Worm (Caenorhabditis elegans) whole organism, mixed stage, embryonic: ENCODE results near the gene K09C6.2.

Experiments
- bed-3 ChIP-seq: fragments of 200-800 bp; sonication (Bioruptor generic); optimal IDR thresholded peaks from 3 replicates; lab custom pipeline; 2018; ENCODE audit warnings: mild to moderate bottlenecking, missing genetic modification characterization, moderate library complexity, missing compliant biosample characterization
- lin-13 ChIP-seq: fragments of 150-350 bp; optimal IDR thresholded peaks from 2 replicates; lab custom pipeline; 2014; ENCODE audit warnings: missing biosample characterization, missing genetic modification characterization
- nhr-237 ChIP-seq: fragments of 150-350 bp; optimal IDR thresholded peaks from 2 replicates; lab custom pipeline; 2014; ENCODE audit warnings: missing biosample characterization, missing genetic modification characterization
- nhr-76 ChIP-seq: sonication (generic microtip); optimal IDR thresholded peaks from 2 replicates; lab custom pipeline; 2017; ENCODE audit warnings: missing biosample characterization, missing genetic modification characterization
- unc-62 ChIP-seq: fragments of 150-350 bp; optimal IDR thresholded peaks from 2 replicates; lab custom pipeline; 2014; ENCODE audit warnings: missing biosample characterization, missing genetic modification reagents, missing genetic modification characterization

DNA sequence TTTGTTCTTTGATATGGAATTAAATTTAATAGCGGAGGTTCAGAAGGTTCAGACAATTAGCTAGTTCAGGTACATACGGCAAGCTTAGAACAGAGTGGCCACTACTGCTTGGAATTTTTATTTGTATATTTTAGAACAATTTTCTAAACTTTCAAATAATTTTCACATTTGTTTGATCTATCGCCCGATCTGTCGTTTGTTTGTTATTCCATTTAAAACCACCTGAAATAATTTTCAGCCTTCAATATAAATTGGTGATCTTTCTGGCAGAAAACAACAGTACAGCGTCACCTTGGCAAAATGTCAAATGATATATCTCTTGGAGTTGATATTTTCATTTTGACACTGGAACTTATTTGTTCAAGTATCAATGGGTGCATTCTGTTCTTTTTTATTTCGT is 41.9 kb upstream of the K09C6.2 start, which contains the start of gene R13D11.3:
- no peak for TF ChIP-seq lin-13 (tag; lab: Kevin White, UChicago)
- TF ChIP-seq nhr-237: no peak
- no peak for TF ChIP-seq nhr-76
- TF ChIP-seq bed-3 (GFP tag; lab: Kevin White, UChicago): no peak
- no peak for TF ChIP-seq unc-62 (GFP tag; lab: Kevin White, UChicago)
